Worm (Caenorhabditis elegans) whole organism, L4/young adult: ENCODE measurements around the gene W01B6.8.

Experiments used
- W03F9.2 ChIP-seq: fragments of 150-350 bp; optimal IDR thresholded peaks from 2 replicates; lab custom pipeline; 2014; ENCODE audit warnings: missing biosample characterization, missing genetic modification characterization
- dao-5 ChIP-seq: sonication (generic microtip); optimal IDR thresholded peaks from 2 replicates; lab custom pipeline; 2016; ENCODE audit warnings: missing genotype, missing genetic modification characterization, moderate library complexity, missing compliant biosample characterization
- him-1 ChIP-seq: sonication (generic microtip); optimal IDR thresholded peaks from 2 replicates; lab custom pipeline; 2016; ENCODE audit warnings: missing genotype, missing genetic modification reagents, missing genetic modification characterization, missing compliant biosample characterization

DNA sequence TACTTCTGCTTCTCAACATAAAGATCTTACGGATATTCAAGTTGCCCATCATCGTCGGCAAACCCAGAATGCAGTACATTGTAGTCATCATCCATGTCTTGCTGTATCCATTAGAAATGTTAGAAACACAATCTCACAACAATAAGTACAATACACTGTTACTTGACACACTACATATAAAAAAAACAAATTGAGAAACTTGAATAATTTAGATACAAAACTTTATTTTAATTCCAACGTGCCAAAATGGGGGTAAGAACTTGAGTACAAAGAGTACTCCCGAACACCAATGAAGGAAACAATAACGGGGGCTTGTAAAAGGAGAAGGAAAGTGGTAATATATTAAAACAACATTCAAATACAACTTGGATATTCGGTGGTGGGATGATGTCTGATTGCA is 42.4 kb upstream of the W01B6.8 start, which contains the start of gene ctf-18:
- TF ChIP-seq W03F9.2 (tag; lab: Kevin White, UChicago) (no peak), him-1 (no peak), dao-5 (tag; lab: Kevin White, UChicago) (no peak)
